Fruit fly (Drosophila melanogaster) whole organism, wandering third instar larva: ENCODE results near the gene Agxt.

ENCODE experiments used
- Abd-B ChIP-seq: fragments of >200 bp; optimal IDR thresholded peaks from 2 replicates; lab custom pipeline; 2017; ENCODE audit warnings: missing biosample characterization, missing genetic modification characterization
- Hr78 ChIP-seq: fragments of >200 bp; optimal IDR thresholded peaks from 2 replicates; lab custom pipeline; 2017; ENCODE audit warnings: missing biosample characterization, missing genetic modification characterization
- h ChIP-seq: fragments of 200-800 bp; sonication (Bioruptor generic); optimal IDR thresholded peaks from 3 replicates; lab custom pipeline; 2016; ENCODE audit warnings: missing biosample characterization, mild to moderate bottlenecking, missing genetic modification characterization
- psq ChIP-seq: fragments of 200-800 bp; sonication (Bioruptor generic); optimal IDR thresholded peaks from 3 replicates; lab custom pipeline; 2017; ENCODE audit warnings: missing biosample characterization, mild to moderate bottlenecking, missing genetic modification characterization, moderate library complexity

- TF ChIP-seq Abd-B (no peak), Hr78 (GFP tag; lab: Kevin White, UChicago) (no peak), psq (GFP tag; lab: Kevin White, UChicago) (no peak), h (GFP tag; lab: Kevin White, UChicago) (no peak)
These were observed 12.5 kb downstream of the Agxt start for dm6 chrX:6541277-6541676.
